Fruit fly (Drosophila melanogaster): ENCODE measurements around the gene CG7974.

The CG7974 gene

DNA sequence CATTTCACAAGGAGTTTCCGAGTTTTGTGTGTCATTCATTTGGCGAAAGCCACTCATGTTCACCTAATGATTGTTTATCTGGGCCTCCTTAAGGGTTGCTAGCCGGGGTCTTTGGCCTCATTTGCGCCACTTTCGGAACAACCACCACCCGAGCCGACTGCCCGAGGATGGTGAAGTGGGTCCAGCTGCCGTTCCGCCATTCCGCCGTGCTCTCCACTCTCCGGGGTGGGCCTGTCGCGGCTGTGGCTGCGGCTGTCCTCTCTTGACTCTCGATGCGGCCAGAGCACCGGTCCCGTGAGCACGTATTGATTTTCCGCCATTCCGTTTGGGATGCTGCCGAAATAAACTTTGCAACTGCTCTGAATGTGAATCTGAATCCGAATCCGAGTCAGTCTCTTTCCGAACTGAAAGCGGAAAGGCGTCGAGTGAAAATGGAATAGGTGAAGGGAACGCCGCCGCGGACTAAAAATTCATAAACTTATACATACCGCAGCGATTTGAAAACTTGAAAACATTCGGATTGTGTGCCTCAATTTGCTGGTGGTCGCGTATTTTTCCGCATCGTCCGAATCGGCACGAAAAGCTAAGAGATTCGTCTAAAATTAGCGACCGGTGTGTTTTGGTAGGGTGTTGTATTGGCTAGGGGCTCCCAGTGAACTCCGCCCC, 16.1 kb upstream of the CG7974 start, which contains the start of gene CG13920:
Gene CG13920, plus strand, starts transcription at position 255 of the 666 bp plus-strand sequence.
- no peak for TF ChIP-seq CG1620 (GFP tag; optimal IDR thresholded peaks at IDR 0.05)

- TF ChIP-seq kay (GFP tag; ENCODE audit: borderline replicate concordance) = no peak
- no peak for TF ChIP-seq bab1 (GFP tag; optimal IDR thresholded peaks at IDR 0.05)
- no peak for TF ChIP-seq CG33017 (tag; optimal IDR thresholded peaks at IDR 0.05)
- TF ChIP-seq tj (GFP tag; optimal IDR thresholded peaks at IDR 0.05) = no peak
- no peak for TF ChIP-seq Mnt (GFP tag; optimal IDR thresholded peaks at IDR 0.05)
- no peak for TF ChIP-seq CG11617 (GFP tag; optimal IDR thresholded peaks at IDR 0.05)
- TF ChIP-seq CG1620 (GFP tag; optimal IDR thresholded peaks at IDR 0.05) = no peak
- no peak for TF ChIP-seq Clk (GFP tag; optimal IDR thresholded peaks at IDR 0.05)
- TF ChIP-seq CG14711 (tag; optimal IDR thresholded peaks at IDR 0.05) = no peak
Measured at dm6 chr3L:1649363-1649762, 15.6 kb upstream of the CG7974 start.

DNA sequence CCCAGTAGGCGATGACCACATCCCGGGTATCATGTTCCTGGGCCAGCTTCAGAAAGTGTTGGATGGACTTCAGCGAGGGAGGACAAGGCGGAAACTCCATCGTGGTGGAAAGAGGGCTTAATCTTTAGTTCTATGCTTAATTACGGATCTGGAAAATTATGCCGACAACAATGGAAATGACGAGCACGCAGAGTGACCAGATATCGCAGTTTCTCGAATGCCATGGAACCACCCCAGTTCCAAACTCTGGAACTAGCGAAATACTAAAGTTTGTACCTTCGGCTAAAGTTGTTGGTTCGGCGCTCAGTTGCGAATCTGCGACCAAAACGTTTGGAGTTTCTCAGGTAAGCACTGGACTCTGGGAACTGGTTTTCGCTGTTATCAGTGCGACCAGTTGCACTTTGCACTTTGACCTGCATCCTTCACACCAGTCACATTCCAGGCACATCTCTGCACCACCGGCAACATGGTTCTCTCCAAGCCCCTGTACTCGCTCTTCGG, 12.2 kb upstream of the CG7974 start, which contains the start of the genes CG7970 and Vta1:
Gene CG7970, plus strand, starts transcription at position 51 of the 501 bp plus-strand sequence.
Gene Vta1, minus strand, starts transcription at position 201 of the 501 bp plus-strand sequence.
- TF ChIP-seq CG33017 (tag; optimal IDR thresholded peaks at IDR 0.05) = peak; percentile 52
- peak; percentile 21 for TF ChIP-seq Crg-1 (GFP tag; optimal IDR thresholded peaks at IDR 0.05)
- TF ChIP-seq CG12768 (GFP tag; optimal IDR thresholded peaks at IDR 0.05) = peak; percentile 93
- no peak for TF ChIP-seq Clk (GFP tag; optimal IDR thresholded peaks at IDR 0.05)
- TF ChIP-seq CG11617 (GFP tag; optimal IDR thresholded peaks at IDR 0.05) = peak; percentile 16
- peak; percentile 31 for TF ChIP-seq bab1 (GFP tag; optimal IDR thresholded peaks at IDR 0.05)
- TF ChIP-seq Hr96 (GFP tag; optimal IDR thresholded peaks at IDR 0.05) = no peak
- TF ChIP-seq CG14711 (tag; optimal IDR thresholded peaks at IDR 0.05) = peak; percentile 17
- peak; percentile 9 for TF ChIP-seq tj (GFP tag; optimal IDR thresholded peaks at IDR 0.05)
- TF ChIP-seq CG7045 (GFP tag; optimal IDR thresholded peaks at IDR 0.05) = no peak

DNA sequence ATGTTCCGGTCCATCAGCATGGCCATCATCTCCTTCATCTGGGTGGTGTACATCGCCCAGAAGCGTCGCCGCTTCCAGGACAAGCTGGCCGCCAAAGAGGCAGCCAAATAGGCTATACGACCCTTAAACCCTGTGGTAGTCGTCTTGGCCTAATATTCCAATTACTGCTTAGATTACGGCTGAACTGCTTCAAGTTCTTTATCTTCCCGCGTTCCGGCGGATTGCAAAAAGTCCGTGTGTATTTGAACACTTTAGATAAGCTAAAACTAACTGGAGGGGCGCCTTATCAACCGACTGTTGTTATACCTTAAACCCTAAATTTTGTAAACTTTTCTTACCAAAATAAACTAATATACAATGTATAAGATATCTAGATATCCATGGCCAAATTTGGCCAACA, 11.2 kb upstream of the CG7974 start:
- TF ChIP-seq cic (GFP tag; optimal IDR thresholded peaks at IDR 0.05) = peak; percentile 30
- TF ChIP-seq CG7101 (tag; optimal IDR thresholded peaks at IDR 0.05) = no peak
- TF ChIP-seq CG1620 (GFP tag; optimal IDR thresholded peaks at IDR 0.05) = no peak

DNA sequence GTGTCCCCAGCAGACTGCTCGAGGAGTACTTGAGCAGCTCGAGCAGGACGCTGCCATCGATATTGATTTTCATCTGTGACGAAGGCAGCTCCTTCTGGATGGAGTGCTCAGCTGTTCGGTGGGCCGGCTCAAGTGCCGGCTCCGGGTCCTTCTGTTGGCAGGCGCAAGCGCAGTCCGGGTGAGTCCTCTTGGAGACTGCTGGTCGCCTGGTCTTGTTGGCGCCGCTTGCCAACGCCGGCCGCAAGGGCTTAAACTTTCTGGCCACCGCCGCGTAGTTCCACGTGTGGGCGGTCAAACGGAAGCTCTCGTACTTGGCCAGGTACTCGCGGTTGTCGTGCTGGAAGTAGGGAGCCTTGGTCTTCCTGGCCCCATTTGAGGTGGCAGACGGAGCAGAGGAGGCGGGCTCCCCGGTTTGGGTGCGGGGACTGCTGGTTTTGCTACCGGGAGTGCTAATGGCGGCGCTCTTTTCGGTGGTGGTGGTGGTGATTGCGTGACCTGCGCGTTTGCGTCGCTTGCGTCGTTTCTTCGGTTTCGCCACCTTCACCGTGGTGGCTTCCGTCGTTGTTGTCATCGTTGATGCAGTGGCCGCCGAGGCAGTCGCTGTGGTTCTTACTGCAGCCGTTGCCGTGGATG, 3.1 kb upstream of the CG7974 start:
- TF ChIP-seq Clk (GFP tag; optimal IDR thresholded peaks at IDR 0.05) (no peak), CG5204 (GFP tag; optimal IDR thresholded peaks at IDR 0.05) (no peak), cnc (optimal IDR thresholded peaks at IDR 0.05) (no peak), Crg-1 (GFP tag; optimal IDR thresholded peaks at IDR 0.05) (no peak), cic (GFP tag; optimal IDR thresholded peaks at IDR 0.05) (peak; percentile 12), CG1620 (GFP tag; optimal IDR thresholded peaks at IDR 0.05) (no peak), CG11617 (GFP tag; optimal IDR thresholded peaks at IDR 0.05) (no peak), Mnt (GFP tag; optimal IDR thresholded peaks at IDR 0.05) (peak; percentile 54), CG33017 (tag; optimal IDR thresholded peaks at IDR 0.05) (no peak), ovo (GFP tag; optimal IDR thresholded peaks at IDR 0.05) (no peak), Hr96 (GFP tag; optimal IDR thresholded peaks at IDR 0.05) (no peak)

- TF ChIP-seq Hr96 (GFP tag; optimal IDR thresholded peaks at IDR 0.05) (no peak), CG11617 (GFP tag; optimal IDR thresholded peaks at IDR 0.05) (no peak), pad (GFP tag; optimal IDR thresholded peaks at IDR 0.05) (no peak), CG33017 (tag; optimal IDR thresholded peaks at IDR 0.05) (no peak), kay (GFP tag; ENCODE audit: borderline replicate concordance) (no peak), CG7045 (GFP tag; optimal IDR thresholded peaks at IDR 0.05) (no peak), CG5204 (GFP tag; optimal IDR thresholded peaks at IDR 0.05) (no peak), Clk (GFP tag; optimal IDR thresholded peaks at IDR 0.05) (no peak), toe (GFP tag; optimal IDR thresholded peaks at IDR 0.05) (no peak), Crg-1 (GFP tag; optimal IDR thresholded peaks at IDR 0.05) (no peak)
Measured at dm6 chr3L:1663531-1663930, 1.4 kb upstream of the CG7974 start.

dm6 chr3L:1664205-1664604, 733 bp upstream of the CG7974 start:
- no peak for TF ChIP-seq Clk (GFP tag; optimal IDR thresholded peaks at IDR 0.05)
- TF ChIP-seq cic (GFP tag; optimal IDR thresholded peaks at IDR 0.05) = no peak
- TF ChIP-seq CG5204 (GFP tag; optimal IDR thresholded peaks at IDR 0.05) = no peak

DNA sequence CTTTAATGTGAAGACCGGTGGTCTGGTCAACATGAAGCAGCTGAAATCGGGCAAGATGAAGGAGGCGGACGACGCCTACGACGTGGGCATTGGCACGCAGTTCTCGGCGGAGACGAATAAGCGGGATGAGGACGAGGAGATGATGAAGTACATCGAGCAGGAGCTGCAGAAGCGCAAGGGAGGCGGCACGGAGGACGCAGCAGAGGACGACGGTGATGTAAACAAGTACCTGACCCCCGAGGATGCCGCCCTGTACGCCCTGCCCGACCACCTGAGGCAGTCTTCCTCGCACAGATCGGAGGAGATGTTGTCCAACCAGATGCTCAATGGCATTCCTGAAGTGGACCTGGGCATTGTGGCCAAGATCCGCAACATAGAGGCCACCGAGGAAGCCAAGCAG, 606 bp downstream of the CG7974 start:
- no peak for TF ChIP-seq Crg-1 (GFP tag; optimal IDR thresholded peaks at IDR 0.05)
- no peak for TF ChIP-seq Clk (GFP tag; optimal IDR thresholded peaks at IDR 0.05)
- no peak for TF ChIP-seq cnc (optimal IDR thresholded peaks at IDR 0.05)
- TF ChIP-seq bab1 (GFP tag; optimal IDR thresholded peaks at IDR 0.05) = no peak
- no peak for TF ChIP-seq pad (GFP tag; optimal IDR thresholded peaks at IDR 0.05)
- TF ChIP-seq cic (GFP tag; optimal IDR thresholded peaks at IDR 0.05) = no peak

All from whole organism, adult.